Fruit fly (Drosophila melanogaster) whole organism, pupa: Measurements from ENCODE around the gene CG34299.

Experiments used
- CG10348 ChIP-seq: fragments of 200-800 bp; sonication (Bioruptor generic); IDR thresholded peaks from 2 replicates; pipeline ENCODE4 v1.3.6; 2022; ENCODE audit warnings: missing biosample characterization, missing genetic modification characterization
- CG12605 ChIP-seq: fragments of 200-800 bp; sonication (Bioruptor generic); IDR thresholded peaks from 2 replicates; pipeline ENCODE4 v1.3.6; 2022; ENCODE audit warnings: missing biosample characterization, missing genetic modification characterization
- CG13204 ChIP-seq: fragments of 200-800 bp; sonication (Bioruptor generic); optimal IDR thresholded peaks from 2 replicates; lab custom pipeline; 2018; ENCODE audit warnings: missing biosample characterization, mild to moderate bottlenecking, missing genetic modification characterization, moderate library complexity
- CG14655 ChIP-seq: fragments of 200-800 bp; sonication (Bioruptor generic); optimal IDR thresholded peaks from 3 replicates; lab custom pipeline; 2017; ENCODE audit warnings: mild to moderate bottlenecking, missing biosample characterization, missing genetic modification reagents, missing genetic modification characterization
- CG15710 ChIP-seq: fragments of 200-800 bp; sonication (Bioruptor generic); optimal IDR thresholded peaks from 2 replicates; lab custom pipeline; 2018; ENCODE audit warnings: missing biosample characterization, mild to moderate bottlenecking, missing genetic modification characterization, moderate library complexity
- CG17806 ChIP-seq: fragments of 200-800 bp; sonication (Bioruptor generic); optimal IDR thresholded peaks from 2 replicates; lab custom pipeline; 2018; ENCODE audit warnings: missing biosample characterization, mild to moderate bottlenecking, missing genetic modification characterization, moderate library complexity
- CG32121 ChIP-seq: fragments of 200-800 bp; sonication (Bioruptor generic); IDR thresholded peaks from 2 replicates; pipeline ENCODE4 v1.3.6; 2022; ENCODE audit warnings: missing biosample characterization, missing genetic modification characterization
- CG34367 ChIP-seq: fragments of 200-800 bp; sonication (Bioruptor generic); optimal IDR thresholded peaks from 2 replicates; lab custom pipeline; 2018; ENCODE audit warnings: missing biosample characterization, mild to moderate bottlenecking, missing genetic modification characterization
- CG4496 ChIP-seq: fragments of 200-800 bp; sonication (Bioruptor generic); IDR thresholded peaks from 3 replicates; pipeline ENCODE4 v1.3.6; 2022; ENCODE audit warnings: missing biosample characterization, missing genetic modification characterization
- CG8159 ChIP-seq: fragments of 200-800 bp; sonication (Bioruptor generic); optimal IDR thresholded peaks from 3 replicates; lab custom pipeline; 2018; ENCODE audit warnings: missing biosample characterization, mild to moderate bottlenecking, missing genetic modification characterization, moderate library complexity
- CG8301 ChIP-seq: fragments of 200-800 bp; sonication (Bioruptor generic); optimal IDR thresholded peaks from 2 replicates; lab custom pipeline; 2018; ENCODE audit warnings: missing biosample characterization, mild to moderate bottlenecking, missing genetic modification characterization
- CG9948 ChIP-seq: fragments of 200-800 bp; sonication (Bioruptor generic); optimal IDR thresholded peaks from 2 replicates; lab custom pipeline; 2018; ENCODE audit warnings: missing biosample characterization, mild to moderate bottlenecking, missing genetic modification characterization, moderate library complexity
- D1 ChIP-seq: fragments of 200-800 bp; sonication (Bioruptor generic); optimal IDR thresholded peaks from 2 replicates; lab custom pipeline; 2018; ENCODE audit warnings: missing biosample characterization, mild to moderate bottlenecking, missing genetic modification characterization, moderate library complexity
- EcR ChIP-seq: fragments of 200-800 bp; sonication (Bioruptor generic); optimal IDR thresholded peaks from 3 replicates; lab custom pipeline; 2019; ENCODE audit warnings: missing biosample characterization, missing genetic modification characterization, mild to moderate bottlenecking, moderate library complexity, missing genetic modification reagents
- Ets98B ChIP-seq: fragments of 200-800 bp; sonication (Bioruptor generic); IDR thresholded peaks from 2 replicates; pipeline ENCODE4 v1.3.6; 2022; ENCODE audit warnings: missing biosample characterization, missing genetic modification characterization
- Pif1A ChIP-seq: fragments of 200-800 bp; sonication (Bioruptor generic); optimal IDR thresholded peaks from 3 replicates; lab custom pipeline; 2016; ENCODE audit warnings: missing biosample characterization, missing genetic modification characterization
- Pif1B ChIP-seq: fragments of 200-800 bp; sonication (Bioruptor generic); optimal IDR thresholded peaks from 3 replicates; lab custom pipeline; 2016; ENCODE audit warnings: missing biosample characterization, missing genetic modification characterization
- Snoo ChIP-seq: fragments of 200-800 bp; sonication (Bioruptor generic); optimal IDR thresholded peaks from 3 replicates; lab custom pipeline; 2017; ENCODE audit warnings: missing biosample characterization, mild to moderate bottlenecking, missing genetic modification characterization, inconsistent platforms
- fd96Ca ChIP-seq: fragments of 200-800 bp; sonication (Bioruptor generic); IDR thresholded peaks from 3 replicates; pipeline ENCODE4 v1.3.6; 2022; ENCODE audit warnings: missing biosample characterization, missing genetic modification characterization
- gl ChIP-seq: fragments of 200-800 bp; sonication (Bioruptor generic); optimal IDR thresholded peaks from 2 replicates; lab custom pipeline; 2018; ENCODE audit warnings: missing biosample characterization, mild to moderate bottlenecking, missing genetic modification characterization
- rn ChIP-seq: fragments of 200-800 bp; sonication (Bioruptor generic); IDR thresholded peaks from 2 replicates; pipeline ENCODE4 v1.3.6; 2022; ENCODE audit warnings: missing biosample characterization, missing genetic modification characterization

The CG34299 gene

dm6 chr3R:30273898-30274297 lies 24.5 kb downstream of the CG34299 start:
- TF ChIP-seq CG9948 (tag; lab: Kevin White, UChicago) = no peak
- TF ChIP-seq Pif1A (GFP tag; lab: Kevin White, UChicago) = no peak
- TF ChIP-seq Pif1B (GFP tag; lab: Kevin White, UChicago) = no peak
- no peak for TF ChIP-seq D1 (tag; lab: Kevin White, UChicago)
- TF ChIP-seq CG32121 (GFP tag; lab: Robert Waterston, UW) = no peak
- TF ChIP-seq CG14655 = no peak
- TF ChIP-seq EcR (GFP tag; lab: Kevin White, UChicago) = no peak
- no peak for TF ChIP-seq CG15710 (tag; lab: Kevin White, UChicago)
- TF ChIP-seq CG12605 (GFP tag; lab: Robert Waterston, UW) = no peak

- no peak for TF ChIP-seq gl (tag; lab: Kevin White, UChicago)
- TF ChIP-seq Pif1B (GFP tag; lab: Kevin White, UChicago) = no peak
- no peak for TF ChIP-seq D1 (tag; lab: Kevin White, UChicago)
- no peak for TF ChIP-seq CG13204 (GFP tag; lab: Kevin White, UChicago)
- no peak for TF ChIP-seq Snoo (tag; lab: Kevin White, UChicago)
- no peak for TF ChIP-seq fd96Ca (GFP tag; lab: Robert Waterston, UW)
- no peak for TF ChIP-seq CG15710 (tag; lab: Kevin White, UChicago)
- no peak for TF ChIP-seq CG9948 (tag; lab: Kevin White, UChicago)
- no peak for TF ChIP-seq CG10348 (GFP tag; lab: Robert Waterston, UW)
- TF ChIP-seq CG34367 = no peak
- TF ChIP-seq CG4496 = no peak
- TF ChIP-seq Pif1A (GFP tag; lab: Kevin White, UChicago) = no peak
- no peak for TF ChIP-seq Ets98B (GFP tag; lab: Robert Waterston, UW)
- TF ChIP-seq CG14655 = no peak
- no peak for TF ChIP-seq rn (GFP tag; lab: Robert Waterston, UW)
These were observed 26.6 kb downstream of the CG34299 start for dm6 chr3R:30275970-30276369.

dm6 chr3R:30276482-30277282 lies 27.3 kb downstream of the CG34299 start:
- 0 out of 2 replicates have a peak, but pooled peaks have one; percentile 33 for TF ChIP-seq rn (GFP tag; lab: Robert Waterston, UW)
- TF ChIP-seq CG15710 (tag; lab: Kevin White, UChicago) = peak; percentile 90
- TF ChIP-seq fd96Ca (GFP tag; lab: Robert Waterston, UW) = peak; percentile 87
- peak; percentile 49 for TF ChIP-seq EcR (GFP tag; lab: Kevin White, UChicago)
- peak; percentile 44; the same call in 1 of the 2 replicates for TF ChIP-seq CG12605 (GFP tag; lab: Robert Waterston, UW)
- TF ChIP-seq CG4496 = peak; percentile 82
- TF ChIP-seq Ets98B (GFP tag; lab: Robert Waterston, UW) = peak; percentile 81
- peak; percentile 66; the same call in 1 of the 2 replicates for TF ChIP-seq CG32121 (GFP tag; lab: Robert Waterston, UW)
- peak; percentile 73 for TF ChIP-seq CG14655
- TF ChIP-seq CG34367 = peak; percentile 87
- TF ChIP-seq CG9948 (tag; lab: Kevin White, UChicago) = peak; percentile 88
- TF ChIP-seq CG13204 (GFP tag; lab: Kevin White, UChicago) = peak; percentile 64
- TF ChIP-seq CG8159 (tag; lab: Kevin White, UChicago) = peak; percentile 94
- TF ChIP-seq CG10348 (GFP tag; lab: Robert Waterston, UW) = no peak
- TF ChIP-seq D1 (tag; lab: Kevin White, UChicago) = peak; percentile 84
- TF ChIP-seq CG8301 = peak; percentile 55
- peak; percentile 87 for TF ChIP-seq CG17806 (tag; lab: Kevin White, UChicago)
- TF ChIP-seq Pif1A (GFP tag; lab: Kevin White, UChicago) = peak; percentile 70
- TF ChIP-seq Snoo (tag; lab: Kevin White, UChicago) = peak; percentile 84
- TF ChIP-seq Pif1B (GFP tag; lab: Kevin White, UChicago) = peak; percentile 69
- TF ChIP-seq gl (tag; lab: Kevin White, UChicago) = peak; percentile 69
- TF ChIP-seq, all 21 proteins: peak for 20

- peak; percentile 8 for TF ChIP-seq CG8159 (tag; lab: Kevin White, UChicago)
- TF ChIP-seq CG12605 (GFP tag; lab: Robert Waterston, UW) = 0 out of 2 replicates have a peak, but pooled peaks have one; percentile 31
- TF ChIP-seq CG32121 (GFP tag; lab: Robert Waterston, UW) = no peak
- 0 out of 3 replicates have a peak, but pooled peaks have one; percentile 19 for TF ChIP-seq fd96Ca (GFP tag; lab: Robert Waterston, UW)
- TF ChIP-seq CG10348 (GFP tag; lab: Robert Waterston, UW) = no peak
- TF ChIP-seq Ets98B (GFP tag; lab: Robert Waterston, UW) = peak; percentile 21; the same call in 1 of the 2 replicates
- TF ChIP-seq D1 (tag; lab: Kevin White, UChicago) = no peak
- no peak for TF ChIP-seq CG9948 (tag; lab: Kevin White, UChicago)
- no peak for TF ChIP-seq CG17806 (tag; lab: Kevin White, UChicago)
- no peak for TF ChIP-seq CG15710 (tag; lab: Kevin White, UChicago)
- 0 out of 3 replicates have a peak, but pooled peaks have one; percentile 51 for TF ChIP-seq CG4496
- TF ChIP-seq CG34367 = no peak
- TF ChIP-seq Pif1B (GFP tag; lab: Kevin White, UChicago) = no peak
- TF ChIP-seq EcR (GFP tag; lab: Kevin White, UChicago) = peak; percentile 28
- peak; percentile 4 for TF ChIP-seq CG8301
- TF ChIP-seq rn (GFP tag; lab: Robert Waterston, UW) = no peak
- peak; percentile 46 for TF ChIP-seq CG13204 (GFP tag; lab: Kevin White, UChicago)
- TF ChIP-seq gl (tag; lab: Kevin White, UChicago) = peak; percentile 8
- peak; percentile 2 for TF ChIP-seq Snoo (tag; lab: Kevin White, UChicago)
- TF ChIP-seq Pif1A (GFP tag; lab: Kevin White, UChicago) = no peak
- TF ChIP-seq CG14655 = no peak
These were observed 28.3 kb downstream of the CG34299 start, which contains the start of gene heca for dm6 chr3R:30277700-30278099. Gene heca (plus strand): TSS chr3R:30277932.
